Worm (Caenorhabditis elegans) whole organism, midembryonic: ENCODE results near the gene sqv-6.
A peak's percentile ranks its signal among the peaks of the same experiment; 100 is the strongest.

Experiments
- T22C8.4 ChIP-seq: fragments of 200-800 bp; sonication (Bioruptor generic); IDR thresholded peaks from 2 replicates; pipeline ENCODE4 v1.3.6; 2022; ENCODE audit warnings: missing genetic modification characterization, missing compliant biosample characterization
- cog-1 ChIP-seq: sonication (generic microtip); optimal IDR thresholded peaks from 2 replicates; lab custom pipeline; 2016; ENCODE audit warnings: missing genetic modification characterization, missing compliant biosample characterization
- flt-1 ChIP-seq: fragments of 200-800 bp; sonication (Bioruptor generic); IDR thresholded peaks from 2 replicates; pipeline ENCODE4 v1.3.6; 2022; ENCODE audit warnings: missing genetic modification characterization, missing compliant biosample characterization
- klf-2 ChIP-seq: fragments of 200-800 bp; sonication (Bioruptor generic); conservative IDR thresholded peaks from 2 replicates; pipeline ENCODE4 v1.3.6; 2022; ENCODE audit warnings: missing genetic modification reagents, missing genetic modification characterization, missing compliant biosample characterization
- med-1 ChIP-seq: sonication (generic microtip); optimal IDR thresholded peaks from 2 replicates; lab custom pipeline; 2017; ENCODE audit warnings: missing genetic modification characterization, mild to moderate bottlenecking, missing compliant biosample characterization, antibody characterized with exemption, missing genetic modification reagents; ENCODE audit not compliant: insufficient read depth
- ref-1 ChIP-seq: fragments of 200-800 bp; sonication (Bioruptor generic); conservative IDR thresholded peaks from 2 replicates; pipeline ENCODE4 v1.3.6; 2022; ENCODE audit warnings: missing genetic modification reagents, missing genetic modification characterization, missing compliant biosample characterization
- tab-1 ChIP-seq: fragments of 200-800 bp; sonication (Bioruptor generic); IDR thresholded peaks from 2 replicates; pipeline ENCODE4 v1.3.6; 2022; ENCODE audit warnings: missing genetic modification characterization, missing compliant biosample characterization
- ztf-23 ChIP-seq: fragments of 200-800 bp; sonication (Bioruptor generic); IDR thresholded peaks from 2 replicates; pipeline ENCODE4 v1.3.6; 2022; ENCODE audit warnings: missing genetic modification reagents, missing genetic modification characterization, missing compliant biosample characterization
- ztf-29 ChIP-seq: fragments of 200-800 bp; sonication (Bioruptor generic); IDR thresholded peaks from 2 replicates; pipeline ENCODE4 v1.3.6; 2022; ENCODE audit warnings: missing genetic modification reagents, missing genetic modification characterization, missing compliant biosample characterization

The sqv-6 gene

ce11 chrV:964739-965283, at the start of gene sqv-6:
Gene sqv-6, minus strand, starts transcription at chrV:964789.
- TF ChIP-seq cog-1 (tag; lab: Kevin White, UChicago) (no peak), med-1 (GFP tag; lab: Kevin White, UChicago) (no peak), tab-1 (GFP tag; lab: Robert Waterston, UW) (no peak), flt-1 (no peak), ztf-29 (no peak), T22C8.4 (GFP tag; lab: Robert Waterston, UW) (no peak), ztf-23 (GFP tag; lab: Robert Waterston, UW) (no peak), klf-2 (GFP tag; lab: Robert Waterston, UW) (no peak), ref-1 (GFP tag; lab: Robert Waterston, UW) (no peak)

DNA sequence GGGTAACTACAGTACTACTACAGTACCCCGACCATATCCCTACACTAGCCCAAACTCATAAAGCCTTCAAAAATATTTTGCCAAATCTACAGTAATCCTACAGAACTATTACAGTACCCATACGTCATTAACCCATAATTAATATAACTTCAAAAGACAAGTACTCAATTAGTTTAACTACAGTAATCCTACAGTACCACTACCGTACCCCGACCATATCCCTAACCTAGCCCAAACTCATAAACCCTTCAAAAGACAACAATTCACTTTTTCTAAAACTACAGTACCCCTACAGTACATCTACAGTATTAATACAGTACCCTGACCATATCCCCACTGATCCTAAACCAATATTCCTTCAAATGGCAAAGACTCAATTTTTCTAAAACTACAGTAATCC, 49.0 kb upstream of the sqv-6 start:
- no peak for TF ChIP-seq med-1 (GFP tag; lab: Kevin White, UChicago)
- no peak for TF ChIP-seq klf-2 (GFP tag; lab: Robert Waterston, UW)
- no peak for TF ChIP-seq cog-1 (tag; lab: Kevin White, UChicago)
- TF ChIP-seq ztf-29 = no peak
- TF ChIP-seq T22C8.4 (GFP tag; lab: Robert Waterston, UW) = no peak
- no peak for TF ChIP-seq ztf-23 (GFP tag; lab: Robert Waterston, UW)
- no peak for TF ChIP-seq ref-1 (GFP tag; lab: Robert Waterston, UW)
- no peak for TF ChIP-seq flt-1
- no peak for TF ChIP-seq tab-1 (GFP tag; lab: Robert Waterston, UW)

- TF ChIP-seq cog-1 (tag; lab: Kevin White, UChicago) (no peak), ref-1 (GFP tag; lab: Robert Waterston, UW) (no peak), tab-1 (GFP tag; lab: Robert Waterston, UW) (no peak), T22C8.4 (GFP tag; lab: Robert Waterston, UW) (no peak), med-1 (GFP tag; lab: Kevin White, UChicago) (no peak), flt-1 (no peak), klf-2 (GFP tag; lab: Robert Waterston, UW) (no peak), ztf-23 (GFP tag; lab: Robert Waterston, UW) (no peak), ztf-29 (no peak)
Observed at ce11 chrV:1009037-1009436, 44.4 kb upstream of the sqv-6 start.

DNA sequence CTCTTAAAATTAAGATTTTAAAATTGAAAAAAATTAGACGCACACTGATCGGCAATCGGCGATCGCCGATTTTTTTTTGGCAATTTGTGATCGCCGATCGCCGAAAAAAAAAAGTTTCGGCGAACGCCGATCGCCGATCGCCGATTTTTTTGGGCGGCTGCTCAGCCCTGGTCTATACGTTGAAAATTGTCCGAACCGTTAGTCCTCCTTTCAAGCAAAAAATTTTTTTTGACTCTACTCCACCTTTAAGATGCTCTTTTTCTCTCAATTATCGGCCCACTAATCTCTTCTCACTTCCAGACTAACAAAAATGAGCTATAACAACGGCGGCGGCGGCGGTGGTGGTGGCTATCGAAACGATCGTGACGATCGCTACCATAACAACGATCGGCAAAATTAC, 43.9 kb upstream of the sqv-6 start, which contains the start of gene ergo-1:
Gene ergo-1 (plus strand): TSS at position 301 of the 400 bp plus-strand sequence.
- TF ChIP-seq ztf-23 (GFP tag; lab: Robert Waterston, UW) (no peak), klf-2 (GFP tag; lab: Robert Waterston, UW) (no peak), ref-1 (GFP tag; lab: Robert Waterston, UW) (no peak), med-1 (GFP tag; lab: Kevin White, UChicago) (no peak), T22C8.4 (GFP tag; lab: Robert Waterston, UW) (no peak), tab-1 (GFP tag; lab: Robert Waterston, UW) (no peak), cog-1 (tag; lab: Kevin White, UChicago) (no peak)

DNA sequence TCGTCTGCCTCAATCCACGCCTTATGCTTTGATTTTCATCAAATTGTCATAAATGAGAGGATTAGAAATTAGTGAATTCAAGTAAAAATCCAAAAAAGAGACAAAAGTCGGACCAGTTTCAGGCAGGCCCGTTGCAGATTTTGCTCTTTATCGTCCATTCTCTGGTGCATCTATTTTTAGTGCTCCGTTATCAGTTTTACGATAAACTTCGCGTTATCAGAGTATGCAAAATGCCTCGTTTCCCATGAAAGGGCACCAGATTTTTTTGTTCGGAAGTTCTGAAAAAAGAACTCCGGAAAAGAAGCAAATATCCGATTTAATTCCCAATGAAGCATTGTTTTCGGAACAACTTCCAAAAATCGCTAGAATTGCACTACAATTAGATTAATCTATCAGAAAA, 41.3 kb upstream of the sqv-6 start:
- no peak for TF ChIP-seq med-1 (GFP tag; lab: Kevin White, UChicago)
- no peak for TF ChIP-seq ztf-29
- no peak for TF ChIP-seq cog-1 (tag; lab: Kevin White, UChicago)
- TF ChIP-seq ztf-23 (GFP tag; lab: Robert Waterston, UW) = no peak
- TF ChIP-seq tab-1 (GFP tag; lab: Robert Waterston, UW) = no peak
- no peak for TF ChIP-seq klf-2 (GFP tag; lab: Robert Waterston, UW)
- TF ChIP-seq ref-1 (GFP tag; lab: Robert Waterston, UW) = no peak
- no peak for TF ChIP-seq T22C8.4 (GFP tag; lab: Robert Waterston, UW)
- no peak for TF ChIP-seq flt-1

ce11 chrV:1003826-1004225, 39.2 kb upstream of the sqv-6 start:
- TF ChIP-seq cog-1 (tag; lab: Kevin White, UChicago) (peak; percentile 90), ztf-23 (GFP tag; lab: Robert Waterston, UW) (peak; percentile 82), klf-2 (GFP tag; lab: Robert Waterston, UW) (peak; percentile 65), ref-1 (GFP tag; lab: Robert Waterston, UW) (no peak), ztf-29 (no peak), flt-1 (peak; percentile 70; the same call in 1 of the 2 replicates), T22C8.4 (GFP tag; lab: Robert Waterston, UW) (no peak)

DNA sequence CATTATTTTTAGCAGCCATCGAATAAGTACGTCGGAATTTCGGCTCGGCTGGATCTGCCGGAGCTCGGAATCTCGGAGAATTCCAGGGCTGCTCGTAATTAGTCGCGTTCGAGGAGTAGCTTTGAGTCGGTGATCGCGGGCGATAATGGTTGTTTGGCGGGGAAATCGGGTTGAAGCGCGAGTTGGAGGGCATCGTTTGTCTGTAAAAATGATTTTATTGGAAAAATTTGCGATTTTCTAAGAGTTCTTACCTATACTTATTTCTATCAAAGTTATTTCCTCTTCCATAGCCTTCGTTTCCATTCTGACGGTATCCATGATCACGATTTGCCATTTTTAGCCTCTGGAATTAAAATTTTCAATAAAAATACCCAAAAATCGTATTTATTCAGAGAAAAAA, 38.8 kb upstream of the sqv-6 start, which contains the start of gene Y50D4C.5:
Gene Y50D4C.5 (minus strand): TSS at position 345 of the 400 bp plus-strand sequence.
- TF ChIP-seq flt-1 = no peak
- TF ChIP-seq tab-1 (GFP tag; lab: Robert Waterston, UW) = no peak
- no peak for TF ChIP-seq ztf-23 (GFP tag; lab: Robert Waterston, UW)
- TF ChIP-seq klf-2 (GFP tag; lab: Robert Waterston, UW) = no peak
- TF ChIP-seq med-1 (GFP tag; lab: Kevin White, UChicago) = no peak
- TF ChIP-seq ref-1 (GFP tag; lab: Robert Waterston, UW) = no peak
- no peak for TF ChIP-seq cog-1 (tag; lab: Kevin White, UChicago)
- TF ChIP-seq T22C8.4 (GFP tag; lab: Robert Waterston, UW) = no peak
- no peak for TF ChIP-seq ztf-29

DNA sequence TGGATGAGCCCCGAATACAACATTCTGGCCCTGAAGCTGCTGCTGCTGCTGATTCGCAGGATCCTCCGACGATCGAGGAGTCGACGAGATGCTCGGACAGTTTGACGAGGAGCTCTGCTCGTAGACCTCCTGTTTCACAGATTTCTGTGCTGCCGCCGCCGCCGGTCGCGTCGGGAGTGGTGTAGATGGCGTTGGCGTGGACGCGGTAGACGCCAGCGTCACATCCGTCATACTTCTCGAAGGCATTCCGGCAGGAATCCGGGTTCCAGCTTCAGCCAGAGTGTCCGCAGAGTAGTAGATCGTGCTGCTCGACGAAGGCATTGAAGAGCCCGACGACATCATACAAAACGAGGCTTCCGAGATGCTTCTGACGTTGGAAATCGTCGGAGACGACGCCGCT, 36.6 kb upstream of the sqv-6 start:
- TF ChIP-seq T22C8.4 (GFP tag; lab: Robert Waterston, UW) = no peak
- no peak for TF ChIP-seq tab-1 (GFP tag; lab: Robert Waterston, UW)
- TF ChIP-seq med-1 (GFP tag; lab: Kevin White, UChicago) = no peak
- TF ChIP-seq klf-2 (GFP tag; lab: Robert Waterston, UW) = no peak
- no peak for TF ChIP-seq cog-1 (tag; lab: Kevin White, UChicago)
- TF ChIP-seq flt-1 = no peak
- no peak for TF ChIP-seq ztf-23 (GFP tag; lab: Robert Waterston, UW)
- TF ChIP-seq ztf-29 = no peak
- TF ChIP-seq ref-1 (GFP tag; lab: Robert Waterston, UW) = no peak

- TF ChIP-seq cog-1 (tag; lab: Kevin White, UChicago) (no peak), T22C8.4 (GFP tag; lab: Robert Waterston, UW) (peak; percentile 61)
Observed at ce11 chrV:995635-996034, 31.0 kb upstream of the sqv-6 start.
